Worm (Caenorhabditis elegans): Measurements from ENCODE around the gene atfs-1.
A peak's percentile ranks its signal among the peaks of the same experiment; 100 is the strongest.

atfs-1 gene

ce11 chrV:14193451-14193850 lies at the start of gene atfs-1 (continued):
- TF ChIP-seq zfp-3 (GFP tag; conservative IDR thresholded peaks at IDR 0.05): no peak
- TF ChIP-seq cey-2 (tag; optimal IDR thresholded peaks at IDR 0.05; ENCODE audit: borderline replicate concordance, insufficient read depth): no peak

ce11 chrV:14145267-14145666 lies 48.2 kb upstream of the atfs-1 start, which contains the start of gene par-1:
TSS of gene par-1 (minus strand) at chrV:14145367.
- TF ChIP-seq lin-38 (GFP tag; IDR thresholded peaks at IDR 0.05): no peak
- TF ChIP-seq aha-1 (tag): peak; percentile 45

ce11 chrV:14146199-14146598 lies 47.3 kb upstream of the atfs-1 start, which contains the start of gene acs-10:
TSS of gene acs-10 (plus strand) at chrV:14146499.
- TF ChIP-seq hlh-30 (tag; optimal IDR thresholded peaks at IDR 0.05; ENCODE audit: insufficient read depth) (no peak), attf-4 (tag; optimal IDR thresholded peaks at IDR 0.05) (no peak), duxl-1 (tag; optimal IDR thresholded peaks at IDR 0.05; ENCODE audit: poor library complexity) (no peak), lin-38 (GFP tag; IDR thresholded peaks at IDR 0.05) (no peak), spr-1 (tag; optimal IDR thresholded peaks at IDR 0.05) (no peak), nhr-6 (tag; optimal IDR thresholded peaks at IDR 0.05) (no peak), lir-3 (tag; optimal IDR thresholded peaks at IDR 0.05) (no peak), ceh-44 (GFP tag; IDR thresholded peaks at IDR 0.05) (no peak), F49E8.2 (tag; optimal IDR thresholded peaks at IDR 0.05; ENCODE audit: borderline replicate concordance) (no peak), nhr-77 (tag; optimal IDR thresholded peaks at IDR 0.05) (no peak), mxl-2 (GFP tag; conservative IDR thresholded peaks at IDR 0.05) (no peak), snpc-1.2 (GFP tag; IDR thresholded peaks at IDR 0.05) (no peak)

ce11 chrV:14147114-14147513 lies 46.3 kb upstream of the atfs-1 start:
- TF ChIP-seq set-16 (GFP tag; IDR thresholded peaks at IDR 0.05): peak; percentile 67
- no peak for TF ChIP-seq nhr-77 (tag; optimal IDR thresholded peaks at IDR 0.05)
- TF ChIP-seq mxl-3 (GFP tag; optimal IDR thresholded peaks at IDR 0.05): no peak
- no peak for TF ChIP-seq lin-15B (tag; optimal IDR thresholded peaks at IDR 0.05)

- TF ChIP-seq unc-62 (GFP tag; optimal IDR thresholded peaks at IDR 0.05 in 1 of 2) (peak in 1 of 2 experiments; percentile 65), unc-62 (tag; optimal IDR thresholded peaks at IDR 0.05) (no peak), pqm-1 (tag; optimal IDR thresholded peaks at IDR 0.05) (no peak)
Measured at ce11 chrV:14149125-14149524, 44.3 kb upstream of the atfs-1 start.

- peak; percentile 2 for TF ChIP-seq nhr-28 (tag; optimal IDR thresholded peaks at IDR 0.05)
- TF ChIP-seq unc-62 (GFP tag; optimal IDR thresholded peaks at IDR 0.05 in 1 of 2): peak in 1 of 2 experiments; percentile 57
- no peak for TF ChIP-seq unc-62 (tag; optimal IDR thresholded peaks at IDR 0.05)
- TF ChIP-seq lin-39 (tag; optimal IDR thresholded peaks at IDR 0.05): no peak
Measured at ce11 chrV:14150966-14151365, 42.5 kb upstream of the atfs-1 start.

ce11 chrV:14153615-14154014 lies 39.8 kb upstream of the atfs-1 start:
- TF ChIP-seq nhr-237 (tag; optimal IDR thresholded peaks at IDR 0.05) (no peak), ceh-82 (tag; optimal IDR thresholded peaks at IDR 0.05) (no peak), ceh-62 (tag; optimal IDR thresholded peaks at IDR 0.05) (no peak), nhr-6 (tag; optimal IDR thresholded peaks at IDR 0.05) (no peak), nhr-11 (tag; optimal IDR thresholded peaks at IDR 0.05) (peak; percentile 19), nhr-25 (tag; optimal IDR thresholded peaks at IDR 0.05; ENCODE audit: borderline replicate concordance, insufficient read depth) (no peak), mdl-1 (tag; optimal IDR thresholded peaks at IDR 0.05) (no peak), mdt-29 (GFP tag; IDR thresholded peaks at IDR 0.05) (no peak), daf-19 (GFP tag; conservative IDR thresholded peaks at IDR 0.05) (no peak), vab-7 (GFP tag; IDR thresholded peaks at IDR 0.05) (no peak), egl-27 (tag; optimal IDR thresholded peaks at IDR 0.05) (no peak), tag-97 (GFP tag; IDR thresholded peaks at IDR 0.05) (no peak), F49E8.2 (tag; optimal IDR thresholded peaks at IDR 0.05; ENCODE audit: borderline replicate concordance) (no peak), hlh-11 (tag; optimal IDR thresholded peaks at IDR 0.05) (peak; percentile 14), unc-62 (GFP tag; optimal IDR thresholded peaks at IDR 0.05 in 1 of 2) (no peak), unc-62 (tag; optimal IDR thresholded peaks at IDR 0.05) (no peak), zfp-3 (GFP tag; conservative IDR thresholded peaks at IDR 0.05) (no peak), dmd-6 (GFP tag; IDR thresholded peaks at IDR 0.05) (no peak), aha-1 (tag) (no peak)

Data from whole organism, L4 larva.